Fruit fly (Drosophila melanogaster): Measurements from ENCODE around the gene TTLL3A.

Gene TTLL3A

DNA sequence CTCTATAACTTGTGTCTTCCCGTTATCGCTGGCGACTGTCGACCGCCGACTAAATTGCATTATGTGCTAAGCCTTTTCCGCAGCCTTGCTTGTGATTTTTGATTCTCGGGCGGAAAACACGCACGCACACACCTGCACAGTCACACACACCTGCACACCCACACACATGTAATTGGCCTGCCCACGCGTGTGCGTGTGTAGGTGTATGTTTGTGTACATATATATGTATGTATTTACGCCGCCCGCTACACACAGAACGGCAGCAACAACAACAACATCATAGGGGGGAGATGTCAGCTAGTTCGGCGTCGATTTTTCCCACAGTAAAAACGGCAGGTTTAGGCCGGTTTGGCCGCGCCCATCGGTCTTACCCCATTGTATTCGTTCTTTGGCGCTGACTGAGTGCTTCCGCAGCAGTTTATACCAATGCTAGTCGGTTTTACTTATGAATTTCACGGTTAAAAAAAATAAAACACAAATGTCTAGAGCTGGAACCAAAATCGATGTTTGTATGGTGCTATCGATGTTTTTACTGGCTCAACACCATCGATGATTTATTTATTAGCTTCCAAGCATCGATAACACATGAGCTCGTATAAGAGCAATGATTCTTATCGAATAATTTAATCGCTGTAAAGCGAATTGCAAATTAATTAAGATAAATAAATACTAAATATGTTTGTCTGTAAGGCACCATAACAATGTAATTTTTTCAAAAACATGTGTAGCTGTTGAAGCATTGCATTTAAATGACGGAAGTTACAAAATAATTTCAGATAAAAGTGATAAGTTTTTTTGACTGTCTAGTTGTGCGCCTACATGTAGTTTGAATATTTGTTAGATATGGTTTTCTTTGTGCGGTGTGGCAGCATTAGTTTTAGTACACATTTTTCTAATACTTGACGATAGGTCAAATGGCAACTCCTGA, 16.9 kb downstream of the TTLL3A start, which contains the start of gene homer (continued):
- peak; percentile 90; the same call in 2 of the 3 replicates for TF ChIP-seq CG34224 (GFP tag; IDR thresholded peaks at IDR 0.05; ENCODE audit: partially characterized antibody)
- TF ChIP-seq jumu (GFP tag; optimal IDR thresholded peaks at IDR 0.05): no peak
- TF ChIP-seq Meics (GFP tag; optimal IDR thresholded peaks at IDR 0.05): no peak
- TF ChIP-seq abd-A (tag; optimal IDR thresholded peaks at IDR 0.05): peak; percentile 1
- TF ChIP-seq tll (GFP tag; optimal IDR thresholded peaks at IDR 0.05): peak in 1 of 2 experiments; percentile 70
- TF ChIP-seq CG10267 (tag; optimal IDR thresholded peaks at IDR 0.05): peak; percentile 28
- TF ChIP-seq sna (GFP tag; IDR thresholded peaks at IDR 0.05; ENCODE audit: partially characterized antibody): peak; percentile 86; the same call in 1 of the 2 replicates
- peak; percentile 18 for TF ChIP-seq CG30020 (tag; optimal IDR thresholded peaks at IDR 0.05)
- TF ChIP-seq Myb (GFP tag; optimal IDR thresholded peaks at IDR 0.05): no peak
- peak; percentile 86 for TF ChIP-seq Ets65A (GFP tag)
- no peak for TF ChIP-seq CG11085 (GFP tag; IDR thresholded peaks at IDR 0.05)
- no peak for TF ChIP-seq tup (GFP tag; optimal IDR thresholded peaks at IDR 0.05)
- TF ChIP-seq prd (optimal IDR thresholded peaks at IDR 0.05): no peak
- no peak; the same call in 2 of the 3 replicates for TF ChIP-seq prd (GFP tag; IDR thresholded peaks at IDR 0.05)
- no peak for TF ChIP-seq CG1024 (GFP tag; IDR thresholded peaks at IDR 0.05)
- TF ChIP-seq sens (GFP tag): peak; percentile 66
- TF ChIP-seq NfI (GFP tag; optimal IDR thresholded peaks at IDR 0.05): no peak
- TF ChIP-seq CHES-1-like (GFP tag; optimal IDR thresholded peaks at IDR 0.05): peak; percentile 26
- TF ChIP-seq Nf-YC (tag; optimal IDR thresholded peaks at IDR 0.05): peak; percentile 57
- TF ChIP-seq CG4617 (GFP tag; optimal IDR thresholded peaks at IDR 0.05; ENCODE audit: borderline replicate concordance): peak; percentile 88
- peak; percentile 93 for TF ChIP-seq vnd (GFP tag; IDR thresholded peaks at IDR 0.05; ENCODE audit: partially characterized antibody)
- peak; percentile 51 for TF ChIP-seq Sin3A (optimal IDR thresholded peaks at IDR 0.05)
- TF ChIP-seq grn (GFP tag; optimal IDR thresholded peaks at IDR 0.05): no peak
- TF ChIP-seq ci (GFP tag; IDR thresholded peaks at IDR 0.05): peak; percentile 63; the same call in 2 of the 3 replicates
- no peak for TF ChIP-seq seq (GFP tag; IDR thresholded peaks at IDR 0.05)
- peak; percentile 8 for TF ChIP-seq CG12769 (tag; optimal IDR thresholded peaks at IDR 0.05)
- no peak for TF ChIP-seq CG8290 (GFP tag; optimal IDR thresholded peaks at IDR 0.05)
- TF ChIP-seq CG8290 (tag; optimal IDR thresholded peaks at IDR 0.05): no peak
- TF ChIP-seq CG42726 (GFP tag; IDR thresholded peaks at IDR 0.05; ENCODE audit: partially characterized antibody): peak; percentile 85
- peak; percentile 27 for TF ChIP-seq ac (GFP tag; optimal IDR thresholded peaks at IDR 0.05)
- peak; percentile 27; the same call in 1 of the 2 replicates for TF ChIP-seq Xrp1 (GFP tag; IDR thresholded peaks at IDR 0.05)
- TF ChIP-seq CG13123 (GFP tag; optimal IDR thresholded peaks at IDR 0.05): no peak
- TF ChIP-seq CG8765 (GFP tag; IDR thresholded peaks at IDR 0.05): 0 out of 2 replicates have a peak, but pooled peaks have one; percentile 25
- peak; percentile 97 for TF ChIP-seq CG11560 (tag; IDR thresholded peaks at IDR 0.05)
- peak; percentile 20 for TF ChIP-seq CG34376 (GFP tag; optimal IDR thresholded peaks at IDR 0.05)
- peak; percentile 25; the same call in 1 of the 2 replicates for TF ChIP-seq CG32772 (GFP tag; IDR thresholded peaks at IDR 0.05)
- TF ChIP-seq cg (GFP tag; optimal IDR thresholded peaks at IDR 0.05): peak; percentile 100
- TF ChIP-seq CG11696 (GFP tag; IDR thresholded peaks at IDR 0.05): no peak
- peak; percentile 92; the same call in 3 of the 4 replicates for TF ChIP-seq Dll (GFP tag; IDR thresholded peaks at IDR 0.05; ENCODE audit: partially characterized antibody)
- TF ChIP-seq toy (GFP tag; IDR thresholded peaks at IDR 0.05): no peak
- peak; percentile 88 for TF ChIP-seq CG13287 (GFP tag; IDR thresholded peaks at IDR 0.05; ENCODE audit: partially characterized antibody)
- TF ChIP-seq CG30403 (GFP tag; optimal IDR thresholded peaks at IDR 0.05): peak; percentile 23
- TF ChIP-seq ERR (GFP tag; optimal IDR thresholded peaks at IDR 0.05): no peak
- no peak for TF ChIP-seq CG14441 (GFP tag; IDR thresholded peaks at IDR 0.05)
- TF ChIP-seq Fer1 (GFP tag; optimal IDR thresholded peaks at IDR 0.05): peak; percentile 42
- TF ChIP-seq CG9215 (GFP tag; IDR thresholded peaks at IDR 0.05): 0 out of 2 replicates have a peak, but pooled peaks have one; percentile 26
- TF ChIP-seq CG8924 (tag; optimal IDR thresholded peaks at IDR 0.05): peak; percentile 3
- no peak for TF ChIP-seq Ada2b (GFP tag; IDR thresholded peaks at IDR 0.05)
- no peak for TF ChIP-seq CG31224 (GFP tag; IDR thresholded peaks at IDR 0.05)
